Worm (Caenorhabditis elegans) whole organism, young adult: ENCODE results near the gene clec-172.

Experiments used
- T07F8.4 ChIP-seq: sonication (generic microtip); optimal IDR thresholded peaks from 2 replicates; lab custom pipeline; 2016; ENCODE audit warnings: mild to moderate bottlenecking, missing genetic modification characterization, moderate library complexity, missing compliant biosample characterization
- ama-1 ChIP-seq, 3 experiments: fragments of 150-350 bp in 1 of 3; sonication (generic microtip) in 2 of 3; optimal IDR thresholded peaks; 2 replicates each; lab custom pipeline; 2014 to 2018; ENCODE audit warnings: missing biosample characterization in 2 of 3, missing genetic modification characterization in 2 of 3, missing genetic modification reagents in 2 of 3
- lin-26 ChIP-seq: fragments of 200-800 bp; sonication (Bioruptor generic); IDR thresholded peaks from 2 replicates; pipeline ENCODE4 v1.3.6; 2022; ENCODE audit warnings: missing genetic modification reagents, missing genetic modification characterization, missing compliant biosample characterization
- nhr-90 ChIP-seq: sonication (generic microtip); optimal IDR thresholded peaks from 2 replicates; lab custom pipeline; 2016; ENCODE audit warnings: missing genotype, mild to moderate bottlenecking, missing genetic modification characterization, missing compliant biosample characterization
- ztf-18 ChIP-seq: sonication (generic microtip); optimal IDR thresholded peaks from 2 replicates; lab custom pipeline; 2016; ENCODE audit warnings: missing genotype, mild to moderate bottlenecking, missing genetic modification characterization, missing compliant biosample characterization

- TF ChIP-seq lin-26 (GFP tag; lab: Robert Waterston, UW), result 0 out of 2 replicates have a peak, but pooled peaks have one; percentile 45
- TF ChIP-seq ztf-18 (tag; lab: Kevin White, UChicago), result no peak
- TF ChIP-seq T07F8.4 (tag; lab: Kevin White, UChicago), result no peak
- TF ChIP-seq ama-1 (optimal IDR thresholded peaks at IDR 0.05; lab: Kevin White, UChicago), result no peak
- TF ChIP-seq ama-1 (GFP tag; optimal IDR thresholded peaks at IDR 0.05; lab: Kevin White, UChicago), result no peak
- TF ChIP-seq nhr-90 (tag; lab: Kevin White, UChicago), result no peak
These were observed 46.1 kb downstream of the clec-172 start for ce11 chrIV:1470364-1470763.
